Fruit fly (Drosophila melanogaster) whole organism, adult: ENCODE data around the gene eas.
A peak's percentile ranks its signal among the peaks of the same experiment; 100 is the strongest.

Source experiments
- CG11617 ChIP-seq: fragments of 200-800 bp; sonication (Bioruptor generic); optimal IDR thresholded peaks from 2 replicates; lab custom pipeline; 2017; ENCODE audit warnings: mild to moderate bottlenecking, missing biosample characterization, missing genetic modification reagents, missing genetic modification characterization
- CG12768 ChIP-seq: fragments of 200-800 bp; sonication (Bioruptor generic); optimal IDR thresholded peaks from 2 replicates; lab custom pipeline; 2017; ENCODE audit warnings: missing biosample characterization, missing genetic modification characterization, mild to moderate bottlenecking, moderate library complexity, missing genetic modification reagents
- CG1620 ChIP-seq: fragments of 200-800 bp; sonication (Bioruptor generic); optimal IDR thresholded peaks from 2 replicates; lab custom pipeline; 2016; ENCODE audit warnings: missing biosample characterization, missing genetic modification characterization
- CG33017 ChIP-seq: fragments of 200-800 bp; sonication (Bioruptor generic); optimal IDR thresholded peaks from 2 replicates; lab custom pipeline; 2018; ENCODE audit warnings: missing biosample characterization, mild to moderate bottlenecking, missing genetic modification characterization, moderate library complexity
- CG5204 ChIP-seq: fragments of 200-800 bp; sonication (Bioruptor generic); optimal IDR thresholded peaks from 2 replicates; lab custom pipeline; 2016; ENCODE audit warnings: missing biosample characterization, missing genetic modification characterization
- CG7045 ChIP-seq: fragments of 200-800 bp; sonication (Bioruptor generic); optimal IDR thresholded peaks from 2 replicates; lab custom pipeline; 2017; ENCODE audit warnings: missing biosample characterization, mild to moderate bottlenecking, missing genetic modification characterization
- CG7101 ChIP-seq: fragments of 200-800 bp; sonication (Bioruptor generic); optimal IDR thresholded peaks from 2 replicates; lab custom pipeline; 2018; ENCODE audit warnings: missing biosample characterization, mild to moderate bottlenecking, missing genetic modification characterization, moderate library complexity
- Clk ChIP-seq: fragments of 200-800 bp; sonication (Bioruptor generic); optimal IDR thresholded peaks from 2 replicates; lab custom pipeline; 2017; ENCODE audit warnings: missing biosample characterization, missing genetic modification characterization
- Hr96 ChIP-seq: fragments of 200-800 bp; sonication (Bioruptor generic); optimal IDR thresholded peaks from 2 replicates; lab custom pipeline; 2016; ENCODE audit warnings: missing biosample characterization, missing genetic modification characterization
- Mnt ChIP-seq: fragments of 200-800 bp; sonication (Bioruptor generic); optimal IDR thresholded peaks from 2 replicates; lab custom pipeline; 2016; ENCODE audit warnings: missing biosample characterization, mild to moderate bottlenecking, missing genetic modification characterization
- cic ChIP-seq: fragments of 200-800 bp; sonication (Bioruptor generic); optimal IDR thresholded peaks from 2 replicates; lab custom pipeline; 2017; ENCODE audit warnings: missing biosample characterization, mild to moderate bottlenecking, missing genetic modification characterization, moderate library complexity
- cnc ChIP-seq, 2 experiments: fragments of >200 bp; optimal IDR thresholded peaks; 2 replicates each; lab custom pipeline; 2017
- kay ChIP-seq: fragments of 200-800 bp; sonication (Bioruptor generic); peaks from one replicate; lab custom pipeline; 2016; ENCODE audit warnings: missing biosample characterization, missing genetic modification characterization, borderline replicate concordance
- ovo ChIP-seq: fragments of 200-800 bp; sonication (Bioruptor generic); optimal IDR thresholded peaks from 2 replicates; lab custom pipeline; 2016; ENCODE audit warnings: missing biosample characterization, missing genetic modification characterization

- TF ChIP-seq Mnt (GFP tag; lab: Kevin White, UChicago) (no peak), CG1620 (GFP tag; lab: Kevin White, UChicago) (no peak), ovo (GFP tag; lab: Kevin White, UChicago) (no peak), CG33017 (tag; lab: Kevin White, UChicago) (peak; percentile 41), CG5204 (no peak), CG7045 (GFP tag; lab: Kevin White, UChicago) (no peak), CG11617 (GFP tag; lab: Kevin White, UChicago) (peak; percentile 32), cic (GFP tag; lab: Kevin White, UChicago) (no peak), CG12768 (GFP tag; lab: Kevin White, UChicago) (no peak), Hr96 (no peak), kay (GFP tag; lab: Kevin White, UChicago) (no peak), cnc (optimal IDR thresholded peaks at IDR 0.05; lab: Kevin White, UChicago) (no peak), CG7101 (tag; lab: Kevin White, UChicago) (peak; percentile 57), Clk (GFP tag; lab: Kevin White, UChicago) (no peak)
Measured at dm6 chrX:16285186-16285585, 7.1 kb downstream of the eas start.
